Worm (Caenorhabditis elegans) whole organism, young adult: ENCODE results near the gene C34F6.12.

Source experiments
- B0261.1 ChIP-seq: sonication (generic microtip); optimal IDR thresholded peaks from 2 replicates; lab custom pipeline; 2016; ENCODE audit warnings: mild to moderate bottlenecking, missing genetic modification characterization, moderate library complexity, missing compliant biosample characterization
- B0336.3 ChIP-seq: fragments of 200-800 bp; sonication (Bioruptor generic); IDR thresholded peaks from 2 replicates; pipeline ENCODE4 v1.3.6; 2022; ENCODE audit warnings: missing genetic modification characterization, missing compliant biosample characterization
- D2030.7 ChIP-seq: fragments of 200-800 bp; sonication (Bioruptor generic); IDR thresholded peaks from 2 replicates; pipeline ENCODE4 v1.3.6; 2022; ENCODE audit warnings: missing genetic modification reagents, missing genetic modification characterization, missing compliant biosample characterization
- F10E7.11 ChIP-seq: sonication (generic microtip); optimal IDR thresholded peaks from 2 replicates; lab custom pipeline; 2017; ENCODE audit warnings: mild to moderate bottlenecking, missing genetic modification characterization, moderate library complexity, missing compliant biosample characterization
- F33H1.4 ChIP-seq: fragments of 200-800 bp; sonication (Bioruptor generic); IDR thresholded peaks from 2 replicates; pipeline ENCODE4 v1.3.6; 2022; ENCODE audit warnings: missing genetic modification reagents, missing genetic modification characterization, missing compliant biosample characterization
- F39B2.1 ChIP-seq: fragments of 200-800 bp; sonication (Bioruptor generic); IDR thresholded peaks from 2 replicates; pipeline ENCODE4 v1.3.6; 2022; ENCODE audit warnings: missing genetic modification reagents, missing genetic modification characterization, missing compliant biosample characterization
- F52B5.7 ChIP-seq: sonication (generic microtip); optimal IDR thresholded peaks from 2 replicates; lab custom pipeline; 2016; ENCODE audit warnings: mild to moderate bottlenecking, missing genetic modification characterization, missing compliant biosample characterization
- F55B11.4 ChIP-seq: sonication (generic microtip); optimal IDR thresholded peaks from 2 replicates; lab custom pipeline; 2016; ENCODE audit warnings: missing compliant biosample characterization, missing genetic modification characterization, borderline replicate concordance; ENCODE audit not compliant: insufficient read depth
- F57A8.1 ChIP-seq: fragments of 200-800 bp; sonication (Bioruptor generic); optimal IDR thresholded peaks from 2 replicates; lab custom pipeline; 2018; ENCODE audit warnings: mild to moderate bottlenecking, missing genetic modification characterization, moderate library complexity, missing compliant biosample characterization
- F57C9.4 ChIP-seq: sonication (generic microtip); optimal IDR thresholded peaks from 2 replicates; lab custom pipeline; 2017; ENCODE audit warnings: mild to moderate bottlenecking, missing genetic modification characterization, missing compliant biosample characterization
- K12H6.12 ChIP-seq: fragments of 200-800 bp; sonication (Bioruptor generic); optimal IDR thresholded peaks from 2 replicates; lab custom pipeline; 2018; ENCODE audit warnings: mild to moderate bottlenecking, missing genetic modification characterization, missing compliant biosample characterization
- T07F8.4 ChIP-seq: sonication (generic microtip); optimal IDR thresholded peaks from 2 replicates; lab custom pipeline; 2016; ENCODE audit warnings: mild to moderate bottlenecking, missing genetic modification characterization, moderate library complexity, missing compliant biosample characterization
- Y53F4B.3 ChIP-seq: fragments of 200-800 bp; sonication (Bioruptor generic); IDR thresholded peaks from 2 replicates; pipeline ENCODE4 v1.3.6; 2022; ENCODE audit warnings: missing genetic modification reagents, missing genetic modification characterization, missing compliant biosample characterization
- Y67H2A.10 ChIP-seq: fragments of 200-800 bp; sonication (Bioruptor generic); conservative IDR thresholded peaks from 2 replicates; pipeline ENCODE4 v1.3.6; 2022; ENCODE audit warnings: missing genetic modification reagents, missing genetic modification characterization, missing compliant biosample characterization
- Y79H2A.3 ChIP-seq: fragments of 200-800 bp; sonication (Bioruptor generic); conservative IDR thresholded peaks from 2 replicates; pipeline ENCODE4 v1.3.6; 2022; ENCODE audit warnings: missing genetic modification reagents, missing genetic modification characterization, missing compliant biosample characterization
- akir-1 ChIP-seq: fragments of 200-800 bp; sonication (Bioruptor generic); optimal IDR thresholded peaks from 2 replicates; lab custom pipeline; 2018; ENCODE audit warnings: mild to moderate bottlenecking, missing genetic modification characterization, moderate library complexity, missing compliant biosample characterization
- aptf-3 ChIP-seq: fragments of 200-800 bp; sonication (Bioruptor generic); IDR thresholded peaks from 2 replicates; pipeline ENCODE4 v1.3.6; 2022; ENCODE audit warnings: missing genetic modification characterization, missing compliant biosample characterization
- attf-6 ChIP-seq: fragments of 200-800 bp; sonication (Bioruptor generic); IDR thresholded peaks from 2 replicates; pipeline ENCODE4 v1.3.6; 2022; ENCODE audit warnings: missing genetic modification reagents, missing genetic modification characterization, missing compliant biosample characterization
- bed-2 ChIP-seq: fragments of 200-800 bp; sonication (Bioruptor generic); IDR thresholded peaks from 2 replicates; pipeline ENCODE4 v1.3.6; 2022; ENCODE audit warnings: missing genetic modification reagents, missing genetic modification characterization, missing compliant biosample characterization
- ceh-100 ChIP-seq: fragments of 200-800 bp; sonication (Bioruptor generic); IDR thresholded peaks from 2 replicates; pipeline ENCODE4 v1.3.6; 2022; ENCODE audit warnings: missing genetic modification reagents, missing genetic modification characterization, missing compliant biosample characterization
- ceh-27 ChIP-seq: fragments of 200-800 bp; sonication (Bioruptor generic); optimal IDR thresholded peaks from 2 replicates; lab custom pipeline; 2018; ENCODE audit warnings: mild to moderate bottlenecking, missing genetic modification characterization, moderate library complexity, missing compliant biosample characterization
- dox-1 ChIP-seq: fragments of 200-800 bp; sonication (Bioruptor generic); IDR thresholded peaks from 2 replicates; pipeline ENCODE4 v1.3.6; 2022; ENCODE audit warnings: missing genetic modification reagents, missing genetic modification characterization, missing compliant biosample characterization
- hlh-26 ChIP-seq: fragments of 200-800 bp; sonication (Bioruptor generic); conservative IDR thresholded peaks from 2 replicates; pipeline ENCODE4 v1.3.6; 2022; ENCODE audit warnings: missing genetic modification reagents, missing genetic modification characterization, missing compliant biosample characterization
- lin-26 ChIP-seq: fragments of 200-800 bp; sonication (Bioruptor generic); IDR thresholded peaks from 2 replicates; pipeline ENCODE4 v1.3.6; 2022; ENCODE audit warnings: missing genetic modification reagents, missing genetic modification characterization, missing compliant biosample characterization
- lin-40 ChIP-seq: sonication (generic microtip); optimal IDR thresholded peaks from 2 replicates; lab custom pipeline; 2016; ENCODE audit warnings: missing genetic modification characterization, mild to moderate bottlenecking, missing compliant biosample characterization, missing genotype, missing genetic modification reagents
- lsl-1 ChIP-seq: fragments of 200-800 bp; sonication (Bioruptor generic); optimal IDR thresholded peaks from 2 replicates; lab custom pipeline; 2018; ENCODE audit warnings: mild to moderate bottlenecking, missing genetic modification characterization, moderate library complexity, missing compliant biosample characterization
- madf-3 ChIP-seq: fragments of 200-800 bp; sonication (Bioruptor generic); IDR thresholded peaks from 2 replicates; pipeline ENCODE4 v1.3.6; 2022; ENCODE audit warnings: missing genetic modification reagents, missing genetic modification characterization, missing compliant biosample characterization
- mxl-1 ChIP-seq: sonication (generic microtip); optimal IDR thresholded peaks from 2 replicates; lab custom pipeline; 2016; ENCODE audit warnings: missing genetic modification characterization, missing compliant biosample characterization
- nfya-2 ChIP-seq: fragments of 200-800 bp; sonication (Bioruptor generic); IDR thresholded peaks from 2 replicates; pipeline ENCODE4 v1.3.6; 2022; ENCODE audit warnings: missing genetic modification reagents, missing genetic modification characterization, missing compliant biosample characterization
- nhr-80 ChIP-seq: sonication (generic microtip); optimal IDR thresholded peaks from 2 replicates; lab custom pipeline; 2016; ENCODE audit warnings: missing genetic modification characterization, missing compliant biosample characterization
- rcor-1 ChIP-seq: fragments of 200-800 bp; sonication (Bioruptor generic); IDR thresholded peaks from 2 replicates; pipeline ENCODE4 v1.3.6; 2022; ENCODE audit warnings: missing genetic modification reagents, missing genetic modification characterization, missing compliant biosample characterization
- rpc-1 ChIP-seq, 2 experiments: fragments of 150-350 bp in 1 of 2; sonication (generic microtip) in 1 of 2; optimal IDR thresholded peaks; 2 replicates each; lab custom pipeline; 2014 to 2018; ENCODE audit warnings: missing biosample characterization in 1 of 2, missing genetic modification characterization in 1 of 2, missing genetic modification reagents in 1 of 2, missing genotype in 1 of 2
- snpc-1.3 ChIP-seq: sonication (generic microtip); optimal IDR thresholded peaks from 2 replicates; lab custom pipeline; 2017; ENCODE audit warnings: missing genetic modification characterization, mild to moderate bottlenecking, missing compliant biosample characterization, antibody characterized with exemption, moderate library complexity, missing genotype, missing genetic modification reagents; ENCODE audit not compliant: insufficient read depth
- snpc-3.4 ChIP-seq: sonication (generic microtip); optimal IDR thresholded peaks from 2 replicates; lab custom pipeline; 2017; ENCODE audit warnings: missing genetic modification characterization, mild to moderate bottlenecking, missing compliant biosample characterization, antibody characterized with exemption, moderate library complexity, missing genotype, missing genetic modification reagents
- somi-1 ChIP-seq: fragments of 200-800 bp; sonication (Bioruptor generic); optimal IDR thresholded peaks from 2 replicates; lab custom pipeline; 2018; ENCODE audit warnings: mild to moderate bottlenecking, missing genetic modification characterization, missing compliant biosample characterization
- sptf-2 ChIP-seq: fragments of 200-800 bp; sonication (Bioruptor generic); optimal IDR thresholded peaks from 2 replicates; lab custom pipeline; 2018; ENCODE audit warnings: mild to moderate bottlenecking, missing genetic modification characterization, missing compliant biosample characterization
- tlf-1 ChIP-seq: fragments of 200-800 bp; sonication (Bioruptor generic); optimal IDR thresholded peaks from 2 replicates; lab custom pipeline; 2018; ENCODE audit warnings: mild to moderate bottlenecking, missing genetic modification characterization, missing compliant biosample characterization
- zfh-2 ChIP-seq: fragments of 200-800 bp; sonication (Bioruptor generic); conservative IDR thresholded peaks from 2 replicates; pipeline ENCODE4 v1.3.6; 2022; ENCODE audit warnings: missing genetic modification reagents, missing genetic modification characterization, missing compliant biosample characterization
- zim-3 ChIP-seq: sonication (generic microtip); optimal IDR thresholded peaks from 2 replicates; lab custom pipeline; 2017; ENCODE audit warnings: mild to moderate bottlenecking, missing genetic modification characterization, moderate library complexity, missing compliant biosample characterization
- ztf-22 ChIP-seq: fragments of 200-800 bp; sonication (Bioruptor generic); optimal IDR thresholded peaks from 2 replicates; lab custom pipeline; 2018; ENCODE audit warnings: mild to moderate bottlenecking, missing genetic modification characterization, moderate library complexity, missing compliant biosample characterization
- ztf-26 ChIP-seq: sonication (generic microtip); optimal IDR thresholded peaks from 2 replicates; lab custom pipeline; 2017; ENCODE audit warnings: missing genetic modification characterization, missing compliant biosample characterization
- ztf-3 ChIP-seq: fragments of 200-800 bp; sonication (Bioruptor generic); optimal IDR thresholded peaks from 2 replicates; lab custom pipeline; 2018; ENCODE audit warnings: mild to moderate bottlenecking, missing genetic modification characterization, missing compliant biosample characterization

Gene C34F6.12

ce11 chrX:11206953-11207352, 19.5 kb downstream of the C34F6.12 start, which contains the start of gene hst-2 (continued):
- TF ChIP-seq lin-40 (tag; lab: Kevin White, UChicago), result peak; percentile 93
- TF ChIP-seq K12H6.12, result peak; percentile 42
- TF ChIP-seq nhr-80 (tag; lab: Kevin White, UChicago), result peak; percentile 62
- no peak for TF ChIP-seq D2030.7 (GFP tag; lab: Robert Waterston, UW)
- TF ChIP-seq tlf-1, result peak; percentile 39
- TF ChIP-seq madf-3 (GFP tag; lab: Robert Waterston, UW), result no peak
- no peak for TF ChIP-seq zim-3 (tag; lab: Kevin White, UChicago)
- TF ChIP-seq Y67H2A.10 (GFP tag; lab: Robert Waterston, UW), result no peak
- TF ChIP-seq zfh-2, result no peak
- TF ChIP-seq lin-26, result no peak
- TF ChIP-seq snpc-3.4 (tag; lab: Kevin White, UChicago), result no peak
- TF ChIP-seq T07F8.4 (tag; lab: Kevin White, UChicago), result no peak
- no peak for TF ChIP-seq rcor-1 (GFP tag; lab: Robert Waterston, UW)
- peak; percentile 70 for TF ChIP-seq dox-1 (GFP tag; lab: Robert Waterston, UW)
- TF ChIP-seq Y79H2A.3 (GFP tag; lab: Robert Waterston, UW), result no peak
- no peak for TF ChIP-seq aptf-3
- no peak for TF ChIP-seq bed-2
- peak; percentile 76 for TF ChIP-seq B0336.3 (GFP tag; lab: Robert Waterston, UW)
- no peak for TF ChIP-seq ceh-27
- no peak for TF ChIP-seq attf-6 (GFP tag; lab: Robert Waterston, UW)
- no peak for TF ChIP-seq F39B2.1 (GFP tag; lab: Robert Waterston, UW)
- no peak for TF ChIP-seq hlh-26 (GFP tag; lab: Robert Waterston, UW)
- no peak for TF ChIP-seq F10E7.11 (tag; lab: Kevin White, UChicago)
- peak; percentile 24 for TF ChIP-seq ztf-26 (tag; lab: Kevin White, UChicago)
- TF ChIP-seq sptf-2 (GFP tag; lab: Kevin White, UChicago), result no peak
- peak; percentile 4 for TF ChIP-seq somi-1 (GFP tag; lab: Kevin White, UChicago)
- no peak for TF ChIP-seq F52B5.7
- no peak for TF ChIP-seq rpc-1 (optimal IDR thresholded peaks at IDR 0.05; lab: Kevin White, UChicago)
- no peak for TF ChIP-seq rpc-1 (tag; optimal IDR thresholded peaks at IDR 0.05; lab: Kevin White, UChicago)
- no peak for TF ChIP-seq B0261.1 (tag; lab: Kevin White, UChicago)
- TF ChIP-seq ztf-22 (GFP tag; lab: Kevin White, UChicago), result no peak
- no peak for TF ChIP-seq ceh-100
- TF ChIP-seq ztf-3, result no peak
- no peak for TF ChIP-seq Y53F4B.3 (GFP tag; lab: Robert Waterston, UW)
- TF ChIP-seq nfya-2, result no peak
- TF ChIP-seq F33H1.4, result no peak
- no peak for TF ChIP-seq akir-1 (GFP tag; lab: Kevin White, UChicago)
- no peak for TF ChIP-seq F57A8.1 (GFP tag; lab: Kevin White, UChicago)
- TF ChIP-seq F55B11.4, result no peak
- no peak for TF ChIP-seq lsl-1 (GFP tag; lab: Kevin White, UChicago)
- TF ChIP-seq F57C9.4 (tag; lab: Kevin White, UChicago), result no peak
- no peak for TF ChIP-seq mxl-1 (tag; lab: Kevin White, UChicago)
- no peak for TF ChIP-seq snpc-1.3 (tag; lab: Kevin White, UChicago)
